Worm (Caenorhabditis elegans) whole organism, L1 larva: Measurements from ENCODE around the gene C28A5.6.
"Not testable (repeated sequence)": the region's sequence is repeated elsewhere in the genome, so short reads cannot be mapped to it uniquely, and the experiment has no call there.

Experiments used
- aly-2 ChIP-seq: fragments of 150-350 bp; optimal IDR thresholded peaks from 2 replicates; lab custom pipeline; 2014; ENCODE audit warnings: missing biosample characterization, missing genetic modification characterization
- ama-1 ChIP-seq: fragments of 150-350 bp; optimal IDR thresholded peaks from 2 replicates; lab custom pipeline; 2014
- dsc-1 ChIP-seq: sonication (generic microtip); optimal IDR thresholded peaks from 2 replicates; lab custom pipeline; 2016; ENCODE audit warnings: mild to moderate bottlenecking, missing genetic modification characterization, missing compliant biosample characterization
- elt-2 ChIP-seq: sonication (generic microtip); optimal IDR thresholded peaks from 2 replicates; lab custom pipeline; 2016; ENCODE audit warnings: missing genetic modification characterization, mild to moderate bottlenecking, inconsistent platforms, missing compliant biosample characterization, missing genetic modification reagents
- hpl-2 ChIP-seq: fragments of 150-350 bp; optimal IDR thresholded peaks from 2 replicates; lab custom pipeline; 2014; ENCODE audit warnings: missing biosample characterization, missing genetic modification reagents, missing genetic modification characterization
- lin-15B ChIP-seq: fragments of 150-350 bp; sonication (generic microtip); optimal IDR thresholded peaks from 3 replicates; lab custom pipeline; 2014; ENCODE audit warnings: missing biosample characterization, missing genetic modification characterization
- lsy-2 ChIP-seq, 2 experiments: fragments of 150-350 bp; optimal IDR thresholded peaks; 2 replicates each; lab custom pipeline; 2014; ENCODE audit warnings: missing biosample characterization in 2 of 2, missing genetic modification characterization in 2 of 2
- nhr-19 ChIP-seq: fragments of 200-800 bp; sonication (Bioruptor generic); conservative IDR thresholded peaks from 2 replicates; pipeline ENCODE4 v1.3.6; 2022; ENCODE audit warnings: missing genetic modification characterization, missing compliant biosample characterization
- nhr-20 ChIP-seq: sonication (generic microtip); optimal IDR thresholded peaks from 2 replicates; lab custom pipeline; 2016; ENCODE audit warnings: mild to moderate bottlenecking, missing genetic modification characterization, missing compliant biosample characterization
- sptf-1 ChIP-seq: fragments of 150-350 bp; optimal IDR thresholded peaks from 2 replicates; lab custom pipeline; 2014; ENCODE audit warnings: missing biosample characterization, missing genetic modification characterization
- unc-30 ChIP-seq: sonication (generic microtip); optimal IDR thresholded peaks from 2 replicates; lab custom pipeline; 2017; ENCODE audit warnings: missing biosample characterization, missing genetic modification characterization
- zag-1 ChIP-seq: fragments of 150-350 bp; optimal IDR thresholded peaks from 2 replicates; lab custom pipeline; 2014; ENCODE audit warnings: missing biosample characterization, missing genetic modification characterization

DNA sequence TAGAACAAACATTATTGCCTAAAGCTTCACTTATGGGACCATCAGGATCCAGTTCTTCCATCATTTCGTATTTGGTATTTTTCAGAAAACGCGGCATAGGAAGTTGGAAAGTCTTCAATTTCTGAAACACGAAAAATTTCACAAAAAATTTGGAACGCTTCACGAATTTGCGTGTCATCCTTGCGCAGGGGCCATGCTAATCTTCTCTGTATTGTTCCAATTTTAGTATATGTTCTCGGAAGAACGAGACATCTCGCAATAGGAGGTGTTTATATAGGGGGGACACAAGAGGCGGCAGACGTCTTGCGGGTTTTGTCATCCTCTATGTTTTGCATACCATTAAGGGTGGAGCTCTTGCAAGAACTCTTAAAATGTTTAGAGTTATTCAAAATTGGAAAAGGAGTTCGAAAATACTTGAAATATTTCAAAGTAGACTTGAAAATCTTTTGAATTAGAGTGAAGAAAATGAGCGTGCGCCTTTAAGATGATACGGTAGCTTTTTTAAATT, 2.5 kb downstream of the C28A5.6 start:
- TF ChIP-seq nhr-19 (GFP tag; lab: Robert Waterston, UW) (peak; percentile 86), elt-2 (tag; lab: Kevin White, UChicago) (peak; percentile 6), dsc-1 (peak; percentile 43), lsy-2 (tag; optimal IDR thresholded peaks at IDR 0.05; lab: Kevin White, UChicago) (peak in 1 of 2 experiments; percentile 21)
- not testable (repeated sequence) for TF ChIP-seq zag-1 (tag; lab: Kevin White, UChicago); sptf-1; unc-30 (tag; lab: Kevin White, UChicago); hpl-2; aly-2 (tag; lab: Kevin White, UChicago); ama-1 (lab: Kevin White, UChicago); lin-15B (tag; lab: Kevin White, UChicago); nhr-20 (tag; lab: Kevin White, UChicago)
